Fruit fly (Drosophila melanogaster): ENCODE results near the gene ear.

Gene ear

DNA sequence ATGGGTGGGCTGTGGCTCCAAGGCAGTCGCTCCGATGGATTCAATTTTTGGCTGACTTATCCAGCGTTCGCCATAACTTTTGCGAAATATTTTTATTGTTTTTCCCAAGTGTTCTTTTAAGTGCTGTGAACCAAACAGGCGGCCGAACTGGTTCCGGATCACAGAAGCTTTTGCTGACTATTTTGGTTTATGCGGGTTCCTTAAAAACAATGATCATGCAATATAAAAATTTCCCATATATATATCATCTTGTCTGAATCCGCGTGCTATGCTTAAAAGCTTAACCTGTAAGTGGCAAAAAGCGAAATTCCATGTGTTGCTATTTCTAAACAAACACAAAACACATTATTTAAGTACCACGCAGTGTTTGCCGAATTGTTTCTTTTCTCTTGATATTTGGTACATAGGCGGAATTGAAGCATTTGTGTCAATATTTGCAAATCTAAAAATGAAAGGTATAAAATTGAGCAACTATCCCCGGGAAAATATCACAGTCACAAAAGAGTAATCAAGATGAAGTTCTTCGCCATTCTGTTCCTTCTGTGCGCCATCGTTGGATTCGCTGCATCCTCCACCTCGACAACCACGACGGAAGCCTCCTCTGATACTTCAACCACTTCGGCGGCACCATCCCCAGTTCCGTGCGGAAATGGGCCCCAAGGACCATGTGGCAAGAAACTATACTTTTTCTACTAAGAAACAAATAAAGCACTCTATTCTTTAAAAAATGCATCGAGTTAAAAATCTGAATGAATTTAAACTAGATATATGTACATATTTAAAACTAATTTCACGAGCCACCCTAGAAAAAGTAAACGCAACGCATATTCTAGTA lies 427 bp upstream of the ear start, which contains the start of the genes CG6276 and CG44040 (continued):
- no peak for TF ChIP-seq Dref (GFP tag; IDR thresholded peaks at IDR 0.05)
- no peak for TF ChIP-seq CG2199 (GFP tag; IDR thresholded peaks at IDR 0.05)
- peak; percentile 21 for TF ChIP-seq CG12071 (GFP tag; optimal IDR thresholded peaks at IDR 0.05)
- no peak for TF ChIP-seq CG17612 (GFP tag; IDR thresholded peaks at IDR 0.05)
- TF ChIP-seq CG1792 (GFP tag; optimal IDR thresholded peaks at IDR 0.05), result peak; percentile 63
- TF ChIP-seq CG32767 (GFP tag; IDR thresholded peaks at IDR 0.05), result no peak
- TF ChIP-seq CG3847 (GFP tag; IDR thresholded peaks at IDR 0.05), result no peak
- peak; percentile 23 for TF ChIP-seq CG10654 (GFP tag; optimal IDR thresholded peaks at IDR 0.05)
- TF ChIP-seq GATAe (GFP tag; conservative IDR thresholded peaks at IDR 0.05), result no peak
- TF ChIP-seq tup (GFP tag; optimal IDR thresholded peaks at IDR 0.05), result no peak
- no peak for TF ChIP-seq toy (GFP tag; IDR thresholded peaks at IDR 0.05)
- 0 out of 3 replicates have a peak, but pooled peaks have one; percentile 27 for TF ChIP-seq Optix (GFP tag; IDR thresholded peaks at IDR 0.05)
- no peak for TF ChIP-seq zen2 (GFP tag; IDR thresholded peaks at IDR 0.05; ENCODE audit: partially characterized antibody)
- no peak for TF ChIP-seq CG16779 (GFP tag; IDR thresholded peaks at IDR 0.05)
- peak; percentile 11 for TF ChIP-seq Usf (GFP tag; optimal IDR thresholded peaks at IDR 0.05)
- TF ChIP-seq CG3065 (GFP tag; optimal IDR thresholded peaks at IDR 0.05), result no peak
- no peak for TF ChIP-seq Atf3 (GFP tag; optimal IDR thresholded peaks at IDR 0.05)
- no peak for TF ChIP-seq CG13123 (GFP tag; optimal IDR thresholded peaks at IDR 0.05)
- peak; percentile 57 for TF ChIP-seq Hand (GFP tag; optimal IDR thresholded peaks at IDR 0.05)
- TF ChIP-seq Camta (GFP tag; optimal IDR thresholded peaks at IDR 0.05), result peak; percentile 50
- no peak for TF ChIP-seq bigmax (GFP tag; optimal IDR thresholded peaks at IDR 0.05)
- TF ChIP-seq abd-A (tag; optimal IDR thresholded peaks at IDR 0.05), result no peak
- peak; percentile 40 for TF ChIP-seq CG7556 (GFP tag; optimal IDR thresholded peaks at IDR 0.05)
- TF ChIP-seq bsh (GFP tag; optimal IDR thresholded peaks at IDR 0.05), result peak in 1 of 2 experiments; percentile 58
- no peak for TF ChIP-seq exex (tag; optimal IDR thresholded peaks at IDR 0.05)
- 0 out of 2 replicates have a peak, but pooled peaks have one; percentile 32 for TF ChIP-seq E2f1 (GFP tag; IDR thresholded peaks at IDR 0.05)
- TF ChIP-seq lola (GFP tag; optimal IDR thresholded peaks at IDR 0.05), result peak in 1 of 3 experiments; percentile 19
- TF ChIP-seq gem (tag; optimal IDR thresholded peaks at IDR 0.05), result peak; percentile 64
- no peak for TF ChIP-seq slou (GFP tag; optimal IDR thresholded peaks at IDR 0.05)
- TF ChIP-seq crc (GFP tag; optimal IDR thresholded peaks at IDR 0.05), result peak; percentile 22
- TF ChIP-seq wek (GFP tag; optimal IDR thresholded peaks at IDR 0.05), result no peak
- TF ChIP-seq CG8765 (GFP tag; IDR thresholded peaks at IDR 0.05), result no peak; the same call in 1 of the 2 replicates
- TF ChIP-seq cato (GFP tag; optimal IDR thresholded peaks at IDR 0.05; ENCODE audit: borderline replicate concordance), result no peak
- TF ChIP-seq da (GFP tag; optimal IDR thresholded peaks at IDR 0.05), result no peak
- TF ChIP-seq CG17829 (tag; optimal IDR thresholded peaks at IDR 0.05), result peak; percentile 18
- TF ChIP-seq Ets97D (GFP tag; optimal IDR thresholded peaks at IDR 0.05), result peak; percentile 28
- TF ChIP-seq Jarid2 (GFP tag; optimal IDR thresholded peaks at IDR 0.05), result no peak
- TF ChIP-seq unc-4 (GFP tag; IDR thresholded peaks at IDR 0.05; ENCODE audit: partially characterized antibody), result no peak
- TF ChIP-seq CoRest (tag; optimal IDR thresholded peaks at IDR 0.05), result peak; percentile 51
- peak; percentile 42 for TF ChIP-seq phol (tag; optimal IDR thresholded peaks at IDR 0.05)
- TF ChIP-seq CG11696 (GFP tag; IDR thresholded peaks at IDR 0.05), result peak; percentile 11; the same call in 1 of the 2 replicates
- TF ChIP-seq CG11093 (GFP tag; IDR thresholded peaks at IDR 0.05), result no peak
- no peak for TF ChIP-seq sens-2 (GFP tag; IDR thresholded peaks at IDR 0.05)
- TF ChIP-seq Rx (GFP tag; IDR thresholded peaks at IDR 0.05), result no peak
- peak; percentile 55 for TF ChIP-seq Fer1 (GFP tag; optimal IDR thresholded peaks at IDR 0.05)
- no peak for TF ChIP-seq twi (tag; optimal IDR thresholded peaks at IDR 0.05)
- TF ChIP-seq pita (GFP tag; optimal IDR thresholded peaks at IDR 0.05), result no peak
- TF ChIP-seq CG9215 (GFP tag; IDR thresholded peaks at IDR 0.05), result peak; percentile 46; the same call in 1 of the 2 replicates
- TF ChIP-seq CG5180 (GFP tag; optimal IDR thresholded peaks at IDR 0.05), result no peak
